Fruit fly (Drosophila melanogaster) S2 (cell line): ENCODE measurements around the gene CG14572.

ENCODE experiments used
- CG8478 ChIP-seq: fragments of >200 bp; optimal IDR thresholded peaks from 2 replicates; lab custom pipeline; 2018
- CTCF ChIP-seq, 2 experiments: fragments of >200 bp; optimal IDR thresholded peaks; 2 replicates each; lab custom pipeline; 2018

dm6 chr3L:21744169-21744568, 2.8 kb downstream of the CG14572 start, which contains the start of gene CG14565:
- TF ChIP-seq CG8478 (lab: Kevin White, UChicago): no peak
- no peak for TF ChIP-seq CTCF (optimal IDR thresholded peaks at IDR 0.05; lab: Kevin White, UChicago)
